Worm (Caenorhabditis elegans) whole organism, midembryonic: ENCODE measurements around the gene bir-2.

Source experiments
- T22C8.4 ChIP-seq: fragments of 200-800 bp; sonication (Bioruptor generic); IDR thresholded peaks from 2 replicates; pipeline ENCODE4 v1.3.6; 2022; ENCODE audit warnings: missing genetic modification characterization, missing compliant biosample characterization
- cog-1 ChIP-seq: sonication (generic microtip); optimal IDR thresholded peaks from 2 replicates; lab custom pipeline; 2016; ENCODE audit warnings: missing genetic modification characterization, missing compliant biosample characterization
- flt-1 ChIP-seq: fragments of 200-800 bp; sonication (Bioruptor generic); IDR thresholded peaks from 2 replicates; pipeline ENCODE4 v1.3.6; 2022; ENCODE audit warnings: missing genetic modification characterization, missing compliant biosample characterization
- klf-2 ChIP-seq: fragments of 200-800 bp; sonication (Bioruptor generic); conservative IDR thresholded peaks from 2 replicates; pipeline ENCODE4 v1.3.6; 2022; ENCODE audit warnings: missing genetic modification reagents, missing genetic modification characterization, missing compliant biosample characterization
- med-1 ChIP-seq: sonication (generic microtip); optimal IDR thresholded peaks from 2 replicates; lab custom pipeline; 2017; ENCODE audit warnings: missing genetic modification characterization, mild to moderate bottlenecking, missing compliant biosample characterization, antibody characterized with exemption, missing genetic modification reagents; ENCODE audit not compliant: insufficient read depth
- ref-1 ChIP-seq: fragments of 200-800 bp; sonication (Bioruptor generic); conservative IDR thresholded peaks from 2 replicates; pipeline ENCODE4 v1.3.6; 2022; ENCODE audit warnings: missing genetic modification reagents, missing genetic modification characterization, missing compliant biosample characterization
- tab-1 ChIP-seq: fragments of 200-800 bp; sonication (Bioruptor generic); IDR thresholded peaks from 2 replicates; pipeline ENCODE4 v1.3.6; 2022; ENCODE audit warnings: missing genetic modification characterization, missing compliant biosample characterization
- ztf-23 ChIP-seq: fragments of 200-800 bp; sonication (Bioruptor generic); IDR thresholded peaks from 2 replicates; pipeline ENCODE4 v1.3.6; 2022; ENCODE audit warnings: missing genetic modification reagents, missing genetic modification characterization, missing compliant biosample characterization
- ztf-29 ChIP-seq: fragments of 200-800 bp; sonication (Bioruptor generic); IDR thresholded peaks from 2 replicates; pipeline ENCODE4 v1.3.6; 2022; ENCODE audit warnings: missing genetic modification reagents, missing genetic modification characterization, missing compliant biosample characterization

bir-2 gene

DNA sequence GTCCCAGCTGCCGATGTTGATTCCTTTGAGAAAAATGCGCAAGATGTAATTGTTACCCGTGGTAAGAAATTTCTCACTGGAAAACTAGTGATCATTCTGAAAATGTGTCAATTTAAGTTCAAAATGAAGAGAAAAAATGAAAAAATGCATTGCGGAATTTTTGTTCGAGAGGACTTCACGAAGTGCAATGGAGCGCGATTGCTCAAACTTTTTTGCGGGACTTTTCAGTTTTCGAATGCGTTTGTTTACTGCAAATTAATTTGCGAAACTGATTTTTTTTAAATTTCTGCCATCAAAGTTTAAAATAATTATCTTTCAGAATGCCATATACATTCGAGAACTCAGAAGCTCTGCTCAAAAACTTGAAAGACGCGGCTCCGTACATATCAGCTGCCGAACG, at the start of gene bir-2, which contains the start of gene nuaf-1:
TSS of gene bir-2 (plus strand) at position 318 of the 400 bp plus-strand sequence.
TSS of gene nuaf-1 (minus strand) at position 98 of the 400 bp plus-strand sequence.
- TF ChIP-seq T22C8.4 (GFP tag; lab: Robert Waterston, UW) (no peak), klf-2 (GFP tag; lab: Robert Waterston, UW) (no peak), tab-1 (GFP tag; lab: Robert Waterston, UW) (no peak), cog-1 (no peak), ref-1 (no peak), med-1 (GFP tag; lab: Kevin White, UChicago) (no peak)

DNA sequence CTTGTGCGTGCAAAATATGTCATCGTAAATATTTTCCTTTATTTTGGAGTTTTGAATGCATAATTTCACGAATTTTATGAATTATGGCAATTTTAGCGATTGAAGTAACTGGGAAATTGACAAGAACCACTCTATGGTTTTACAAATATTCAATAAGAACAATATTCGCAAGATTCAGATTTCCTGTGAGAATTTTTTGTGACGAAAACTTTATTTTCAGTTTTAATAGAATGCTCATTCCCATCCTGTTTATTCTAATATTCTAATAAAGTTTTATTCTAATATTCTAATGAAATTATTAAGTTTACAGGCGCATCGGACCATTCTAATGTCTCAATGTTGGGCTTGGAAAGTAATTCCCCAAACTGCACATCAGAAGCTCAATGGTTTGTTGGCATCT, 45.5 kb upstream of the bir-2 start, which contains the start of gene R11G10.3:
TSS of gene R11G10.3 (plus strand) at position 301 of the 400 bp plus-strand sequence.
- TF ChIP-seq med-1 (GFP tag; lab: Kevin White, UChicago): no peak
- TF ChIP-seq tab-1 (GFP tag; lab: Robert Waterston, UW): no peak
- no peak for TF ChIP-seq ref-1
- TF ChIP-seq cog-1: no peak
- TF ChIP-seq T22C8.4 (GFP tag; lab: Robert Waterston, UW): no peak
- TF ChIP-seq ztf-23 (GFP tag; lab: Robert Waterston, UW): no peak
- TF ChIP-seq klf-2 (GFP tag; lab: Robert Waterston, UW): no peak
- no peak for TF ChIP-seq ztf-29
- no peak for TF ChIP-seq flt-1 (GFP tag; lab: Robert Waterston, UW)

DNA sequence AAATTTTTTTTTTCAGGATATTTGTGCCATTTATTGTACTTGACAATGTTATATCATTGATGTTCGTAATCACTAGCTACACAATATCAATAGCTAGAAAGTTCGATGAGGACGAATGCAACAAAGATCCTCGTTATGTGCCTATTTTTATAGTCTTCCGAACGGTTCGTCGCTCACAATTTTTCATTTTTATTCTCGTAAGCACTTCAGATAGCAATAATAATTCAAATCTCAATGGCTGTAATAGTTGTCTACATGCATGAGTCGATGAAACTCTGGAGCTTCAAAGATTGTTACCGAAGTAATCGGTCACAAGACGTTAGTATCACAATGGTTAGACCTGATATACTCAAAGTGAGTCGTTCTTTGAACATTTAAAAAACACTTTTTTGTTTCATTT, 39.5 kb upstream of the bir-2 start:
- TF ChIP-seq cog-1 (no peak), ref-1 (no peak), flt-1 (GFP tag; lab: Robert Waterston, UW) (no peak), tab-1 (GFP tag; lab: Robert Waterston, UW) (no peak), ztf-29 (no peak), T22C8.4 (GFP tag; lab: Robert Waterston, UW) (no peak), klf-2 (GFP tag; lab: Robert Waterston, UW) (no peak), med-1 (GFP tag; lab: Kevin White, UChicago) (no peak), ztf-23 (GFP tag; lab: Robert Waterston, UW) (no peak)

DNA sequence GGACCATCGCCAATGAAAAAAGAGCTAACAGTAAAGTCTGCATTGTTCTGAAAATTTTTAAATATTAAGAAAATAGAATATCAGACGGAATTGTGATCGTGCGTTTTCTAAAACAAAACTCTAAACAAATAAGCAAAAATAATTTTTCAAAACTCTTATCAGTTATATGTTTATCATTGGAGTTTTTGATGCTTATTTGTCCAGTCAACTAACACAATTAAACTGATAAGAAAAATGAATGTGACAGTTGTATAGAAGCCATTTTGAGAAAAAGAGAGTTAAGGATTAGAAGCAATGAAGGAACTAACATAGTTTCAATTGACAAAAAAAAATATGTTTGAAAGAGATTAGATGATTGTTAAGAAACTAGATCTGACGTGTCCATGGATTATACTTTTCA, 38.0 kb upstream of the bir-2 start, which contains the start of gene ttr-44:
TSS of gene ttr-44 (minus strand) at position 47 of the 400 bp plus-strand sequence.
- TF ChIP-seq cog-1: no peak
- TF ChIP-seq ztf-23 (GFP tag; lab: Robert Waterston, UW): no peak
- no peak for TF ChIP-seq T22C8.4 (GFP tag; lab: Robert Waterston, UW)
- no peak for TF ChIP-seq med-1 (GFP tag; lab: Kevin White, UChicago)
- TF ChIP-seq ztf-29: no peak

DNA sequence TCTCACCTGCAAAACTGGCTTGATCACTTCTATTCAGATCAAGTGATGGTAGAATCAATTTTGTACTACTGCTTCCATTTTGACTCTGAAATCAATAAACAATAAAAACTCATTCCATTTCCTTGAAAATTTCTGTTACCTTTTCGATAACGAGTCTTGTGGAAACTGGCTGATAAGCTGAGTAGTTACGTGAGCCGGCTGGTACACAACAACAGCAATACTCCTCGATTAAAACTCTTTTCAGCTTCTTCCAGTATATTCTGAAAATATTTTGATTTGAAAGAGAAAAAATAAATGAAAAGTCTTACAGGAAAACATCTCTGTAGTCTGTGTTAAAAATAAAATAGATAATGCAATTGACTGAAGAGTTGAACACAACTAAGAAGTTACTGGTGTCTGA, 36.2 kb upstream of the bir-2 start:
- TF ChIP-seq med-1 (GFP tag; lab: Kevin White, UChicago): no peak
- no peak for TF ChIP-seq ref-1
- TF ChIP-seq cog-1: no peak
- no peak for TF ChIP-seq klf-2 (GFP tag; lab: Robert Waterston, UW)
- TF ChIP-seq ztf-29: no peak

DNA sequence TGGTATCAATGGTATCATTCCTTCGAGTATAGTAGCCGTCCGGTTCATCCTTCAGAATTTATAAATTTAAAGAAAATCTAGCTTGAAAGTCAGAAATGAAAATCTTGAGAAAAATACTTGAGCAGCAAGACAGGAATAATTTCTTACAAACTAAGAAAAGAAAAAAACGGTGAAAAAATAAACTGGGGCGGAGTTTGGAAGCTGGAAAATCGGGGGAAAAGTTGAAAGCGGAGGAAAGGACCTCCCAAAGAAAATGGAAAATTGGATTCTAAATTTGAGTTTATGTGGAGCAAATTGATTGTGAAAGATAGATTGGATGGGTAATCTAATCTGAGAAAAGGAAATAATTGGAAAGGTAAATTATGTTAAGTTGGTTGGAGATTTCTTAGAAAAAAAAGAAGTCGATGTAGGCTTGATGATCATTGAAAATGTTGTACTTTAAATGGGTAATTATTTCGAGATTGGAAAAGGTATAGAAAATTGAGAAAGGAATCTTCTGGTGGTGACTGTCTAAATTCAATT, 32.5 kb upstream of the bir-2 start, which contains the start of gene frpr-5:
TSS of gene frpr-5 (minus strand) at position 51 of the 522 bp plus-strand sequence.
- TF ChIP-seq klf-2 (GFP tag; lab: Robert Waterston, UW) (no peak), ztf-29 (no peak), tab-1 (GFP tag; lab: Robert Waterston, UW) (no peak), ref-1 (no peak), med-1 (GFP tag; lab: Kevin White, UChicago) (no peak), T22C8.4 (GFP tag; lab: Robert Waterston, UW) (no peak), cog-1 (no peak), flt-1 (GFP tag; lab: Robert Waterston, UW) (no peak), ztf-23 (GFP tag; lab: Robert Waterston, UW) (no peak)

DNA sequence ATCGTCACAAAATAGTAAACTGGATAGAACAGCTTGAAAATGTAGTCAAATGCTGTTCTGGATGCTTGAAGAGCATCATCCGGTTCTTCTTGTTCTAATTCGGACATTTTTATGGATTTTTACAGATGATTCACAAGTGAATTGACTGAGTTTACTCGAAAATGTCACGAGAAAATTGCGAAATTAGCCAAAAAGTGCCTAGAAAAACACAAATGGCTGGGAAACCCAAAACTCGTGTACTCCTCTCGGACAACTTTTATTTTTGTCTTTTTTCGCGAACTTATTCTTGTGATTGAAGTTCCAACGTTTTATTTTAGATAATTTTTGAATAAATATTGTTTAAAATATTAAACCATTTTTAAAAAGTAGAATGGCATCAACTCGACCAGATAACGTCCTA, 17.0 kb upstream of the bir-2 start, which contains the start of the genes C56A3.4 and C56A3.5:
TSS of gene C56A3.4 (minus strand) at position 154 of the 400 bp plus-strand sequence.
TSS of gene C56A3.5 (plus strand) at position 367 of the 400 bp plus-strand sequence.
- no peak for TF ChIP-seq T22C8.4 (GFP tag; lab: Robert Waterston, UW)
- TF ChIP-seq flt-1 (GFP tag; lab: Robert Waterston, UW): no peak
- TF ChIP-seq ztf-23 (GFP tag; lab: Robert Waterston, UW): no peak
- TF ChIP-seq ref-1: no peak
- no peak for TF ChIP-seq klf-2 (GFP tag; lab: Robert Waterston, UW)
- TF ChIP-seq med-1 (GFP tag; lab: Kevin White, UChicago): no peak
- TF ChIP-seq tab-1 (GFP tag; lab: Robert Waterston, UW): no peak
- TF ChIP-seq cog-1: no peak
- TF ChIP-seq ztf-29: no peak

DNA sequence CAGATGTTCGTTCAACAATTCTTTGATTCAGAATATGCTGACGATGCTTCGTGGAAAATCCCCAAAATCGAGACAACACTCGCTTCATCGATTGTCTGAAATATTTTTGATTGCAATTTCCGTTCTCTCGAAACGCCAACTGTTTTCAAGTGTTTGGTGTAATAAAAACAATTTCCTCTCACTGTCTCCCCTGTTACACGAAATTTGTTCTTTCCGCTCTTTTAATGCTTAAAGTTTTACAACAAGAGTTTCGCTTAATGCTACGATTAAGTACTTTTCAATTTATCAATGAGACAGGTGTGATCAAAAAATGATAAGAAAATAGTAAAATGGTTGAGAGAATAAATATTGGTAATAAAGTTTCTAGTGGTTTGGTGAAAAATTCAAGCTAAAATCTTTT, 12.4 kb upstream of the bir-2 start, which contains the start of gene C56A3.6:
TSS of gene C56A3.6 (minus strand) at position 101 of the 400 bp plus-strand sequence.
- TF ChIP-seq med-1 (GFP tag; lab: Kevin White, UChicago) (no peak), ztf-23 (GFP tag; lab: Robert Waterston, UW) (no peak), flt-1 (GFP tag; lab: Robert Waterston, UW) (no peak)

DNA sequence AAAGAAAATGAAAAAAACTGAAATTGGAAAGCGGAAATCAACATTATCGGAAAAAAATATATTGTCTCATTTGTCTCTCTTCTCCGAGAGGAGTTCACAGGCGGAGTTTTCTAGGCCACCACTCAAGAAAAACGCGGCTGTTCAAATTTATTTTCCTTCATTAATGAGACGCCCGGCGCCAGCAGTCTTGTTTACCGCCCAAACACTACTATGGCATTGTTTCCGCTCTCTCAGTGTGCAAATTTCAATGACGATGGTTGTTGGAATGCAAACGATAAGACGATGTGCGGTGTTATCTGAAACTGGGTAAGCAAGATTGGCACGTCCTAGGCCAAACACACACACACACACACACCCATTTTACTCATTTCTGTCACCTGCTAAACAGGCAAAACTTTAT, 11.9 kb upstream of the bir-2 start, which contains the start of gene cav-2:
TSS of gene cav-2 (plus strand) at position 359 of the 400 bp plus-strand sequence.
- TF ChIP-seq ztf-23 (GFP tag; lab: Robert Waterston, UW) (peak; percentile 73), klf-2 (GFP tag; lab: Robert Waterston, UW) (peak; percentile 56; the same call in 1 of the 2 replicates), tab-1 (GFP tag; lab: Robert Waterston, UW) (no peak), cog-1 (peak; percentile 3), ztf-29 (no peak), ref-1 (no peak), flt-1 (GFP tag; lab: Robert Waterston, UW) (peak; percentile 87), T22C8.4 (GFP tag; lab: Robert Waterston, UW) (no peak), med-1 (GFP tag; lab: Kevin White, UChicago) (no peak)

DNA sequence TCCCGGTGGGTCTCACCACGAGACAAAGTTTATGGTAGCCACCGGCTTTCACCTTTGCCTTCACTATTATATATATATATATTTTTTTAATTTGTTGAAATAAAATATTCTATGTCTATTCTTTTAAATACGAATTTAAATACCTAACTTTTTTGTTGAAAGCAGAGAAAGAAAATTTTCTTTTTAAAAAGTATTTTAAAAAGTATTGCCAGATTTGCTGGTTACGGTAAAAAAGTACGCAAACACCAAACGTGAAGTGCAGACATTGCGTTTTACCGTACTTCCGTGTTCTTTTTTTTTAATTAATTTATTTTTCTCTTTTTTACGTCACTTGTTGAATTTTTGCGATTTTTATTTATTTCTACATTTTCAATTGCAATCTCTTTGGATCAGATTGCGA, 8.7 kb upstream of the bir-2 start, which contains the start of gene C56A3.8:
TSS of gene C56A3.8 (plus strand) at position 301 of the 400 bp plus-strand sequence.
- TF ChIP-seq klf-2 (GFP tag; lab: Robert Waterston, UW) (no peak), ztf-29 (no peak), ref-1 (no peak), med-1 (GFP tag; lab: Kevin White, UChicago) (no peak), cog-1 (no peak)
